Worm (Caenorhabditis elegans): ENCODE data around the gene csn-3.

The csn-3 gene

DNA sequence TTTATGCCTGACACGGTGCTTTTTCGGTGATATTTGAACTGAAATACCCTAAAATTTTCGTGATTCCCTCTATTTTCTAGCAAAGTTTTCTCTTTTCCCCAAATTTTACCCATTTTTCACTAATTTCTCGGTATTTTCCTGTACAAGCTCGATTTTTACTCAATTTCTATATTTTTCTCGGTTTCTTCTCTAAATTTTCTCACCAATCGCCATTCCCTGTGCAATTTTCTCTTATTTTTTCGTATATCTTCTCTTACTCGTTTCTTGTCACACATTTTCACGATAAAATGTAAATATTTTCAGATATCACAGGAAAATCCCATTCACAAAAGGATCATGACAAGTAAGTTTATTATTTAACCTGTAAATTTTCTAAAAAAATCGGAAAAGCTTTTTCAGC lies at the start of gene csn-3:
Gene csn-3 (plus strand): TSS at position 301 of the 400 bp plus-strand sequence.
- TF ChIP-seq him-1 (tag; optimal IDR thresholded peaks at IDR 0.05) (no peak), W03F9.2 (tag; optimal IDR thresholded peaks at IDR 0.05) (no peak), dao-5 (tag; optimal IDR thresholded peaks at IDR 0.05) (no peak)

DNA sequence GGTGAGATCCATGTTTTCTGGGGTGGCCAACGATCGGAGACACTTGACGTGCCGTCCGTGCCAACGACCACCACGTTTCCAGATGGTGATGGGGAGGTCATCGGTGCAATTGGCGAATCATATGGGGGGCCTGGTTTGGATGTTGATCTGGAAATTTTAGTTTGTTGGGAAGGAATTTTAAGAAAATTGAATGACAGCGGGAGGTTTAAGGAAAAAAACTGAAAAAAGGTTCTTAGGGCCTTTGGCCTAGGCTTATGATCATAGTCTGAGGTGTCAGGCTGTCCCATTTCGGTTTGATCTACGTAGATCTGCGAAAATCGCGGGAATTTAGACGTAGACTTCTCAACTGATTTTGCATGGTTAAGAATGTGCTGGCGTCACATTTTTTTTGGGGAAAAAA lies 46.7 kb upstream of the csn-3 start, which contains the start of gene col-99:
Gene col-99 (minus strand): TSS at position 101 of the 400 bp plus-strand sequence.
- TF ChIP-seq W03F9.2 (tag; optimal IDR thresholded peaks at IDR 0.05) (no peak), dao-5 (tag; optimal IDR thresholded peaks at IDR 0.05) (no peak), him-1 (tag; optimal IDR thresholded peaks at IDR 0.05) (no peak)

DNA sequence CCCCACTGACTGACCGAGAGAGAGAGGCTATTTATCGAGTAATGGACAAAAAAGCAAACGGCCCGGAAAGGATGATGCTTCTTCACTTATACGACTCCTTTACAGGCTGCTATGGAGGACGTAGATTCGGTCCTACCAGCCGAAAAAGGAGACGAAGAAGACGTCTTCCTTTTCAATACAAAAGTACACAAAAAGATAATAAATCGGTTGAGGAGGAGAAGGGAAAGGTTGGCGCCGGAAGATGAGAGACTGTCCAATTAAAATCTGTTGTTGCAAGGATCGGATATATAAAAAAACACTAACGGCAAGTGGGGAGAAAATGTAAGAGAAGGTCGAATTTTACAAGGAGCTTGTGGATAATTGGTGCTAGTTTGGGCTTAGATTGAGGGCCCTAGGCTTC lies 45.8 kb upstream of the csn-3 start:
- TF ChIP-seq dao-5 (tag; optimal IDR thresholded peaks at IDR 0.05) (no peak), him-1 (tag; optimal IDR thresholded peaks at IDR 0.05) (no peak), W03F9.2 (tag; optimal IDR thresholded peaks at IDR 0.05) (no peak)

DNA sequence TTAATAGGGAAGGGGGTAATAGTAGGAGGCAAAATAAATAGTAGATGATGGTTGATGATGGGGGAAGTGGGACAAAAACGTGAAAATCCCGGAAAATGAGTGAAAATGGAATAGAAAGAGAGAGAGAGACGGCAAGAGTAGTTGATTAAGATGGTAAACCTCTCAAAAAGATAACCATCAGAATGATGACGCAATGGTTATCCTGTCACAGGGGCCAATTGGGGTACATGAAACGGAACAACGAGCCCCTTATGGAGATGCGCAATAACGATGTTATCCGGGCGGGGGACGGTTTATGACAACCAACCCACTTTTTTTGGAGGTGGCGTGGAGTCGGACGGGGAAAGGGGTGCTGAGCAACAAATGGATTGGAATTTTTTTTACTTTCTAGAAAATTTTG lies 44.7 kb upstream of the csn-3 start:
- TF ChIP-seq dao-5 (tag; optimal IDR thresholded peaks at IDR 0.05) (no peak), him-1 (tag; optimal IDR thresholded peaks at IDR 0.05) (no peak), W03F9.2 (tag; optimal IDR thresholded peaks at IDR 0.05) (no peak)

DNA sequence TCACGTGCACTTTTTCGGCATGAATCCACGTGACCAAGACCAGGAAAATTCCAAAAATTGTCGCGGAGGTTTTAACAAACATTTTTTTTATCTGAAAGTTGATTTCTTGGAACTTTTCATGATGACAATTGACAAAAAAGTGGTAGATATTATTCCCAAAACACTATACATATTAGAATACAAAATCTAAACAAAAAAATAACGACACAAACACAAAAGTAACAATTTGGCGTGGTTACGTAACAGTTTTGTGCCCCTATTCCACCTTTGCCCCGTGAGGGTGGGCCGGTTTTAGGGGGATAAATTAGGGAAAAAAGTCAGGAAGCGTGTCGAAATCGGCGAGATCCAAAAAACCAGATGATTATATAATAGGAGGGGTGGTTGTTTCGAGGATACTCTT lies 36.7 kb upstream of the csn-3 start, which contains the start of gene gegf-1:
Gene gegf-1 (minus strand): TSS at position 101 of the 400 bp plus-strand sequence.
- TF ChIP-seq dao-5 (tag; optimal IDR thresholded peaks at IDR 0.05) (no peak), him-1 (tag; optimal IDR thresholded peaks at IDR 0.05) (no peak), W03F9.2 (tag; optimal IDR thresholded peaks at IDR 0.05) (no peak)

DNA sequence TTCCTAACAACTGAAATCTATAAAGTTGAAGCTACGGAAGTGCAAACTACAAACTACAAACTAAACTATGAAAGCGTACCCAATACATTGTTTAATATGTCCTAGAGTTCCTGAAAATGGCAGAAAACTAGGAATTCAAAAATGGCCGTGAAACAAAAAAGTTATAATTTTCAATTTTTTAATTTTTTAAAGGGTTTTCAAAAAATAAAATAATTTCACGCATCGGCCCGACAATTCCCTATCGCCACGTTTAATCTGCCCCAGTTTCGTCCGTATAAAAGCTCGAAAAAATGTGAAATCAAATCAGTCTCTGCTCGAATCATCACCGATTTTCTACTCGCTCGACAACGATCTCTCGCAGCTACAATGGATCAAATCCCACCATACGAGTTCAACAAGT lies 35.9 kb upstream of the csn-3 start, which contains the start of gene Y38C1AA.7:
Gene Y38C1AA.7 (plus strand): TSS at position 301 of the 400 bp plus-strand sequence.
- TF ChIP-seq W03F9.2 (tag; optimal IDR thresholded peaks at IDR 0.05) (no peak), dao-5 (tag; optimal IDR thresholded peaks at IDR 0.05) (no peak), him-1 (tag; optimal IDR thresholded peaks at IDR 0.05) (no peak)

DNA sequence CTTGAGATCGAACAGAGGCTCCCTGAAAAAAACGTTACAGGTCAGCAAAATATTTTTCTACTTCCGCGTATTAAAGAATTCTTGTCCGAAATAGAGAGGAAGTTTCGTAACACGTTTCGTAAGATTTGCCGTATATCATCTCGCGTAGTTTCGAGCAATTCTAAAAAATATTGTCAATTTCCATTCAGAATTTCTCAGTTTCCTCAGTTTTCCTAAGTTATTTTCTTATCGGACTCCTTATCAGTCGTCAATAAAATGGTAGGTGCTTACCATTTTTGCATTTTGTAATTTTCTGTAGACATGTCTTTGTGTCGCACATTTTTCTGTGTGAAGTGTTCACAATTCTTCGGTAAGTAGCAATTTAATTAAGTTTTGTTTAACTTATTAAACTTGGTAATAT lies 34.7 kb upstream of the csn-3 start, which contains the start of gene Y38C1AA.19:
Gene Y38C1AA.19 (plus strand): TSS at position 301 of the 400 bp plus-strand sequence.
- no peak for TF ChIP-seq him-1 (tag; optimal IDR thresholded peaks at IDR 0.05)
- no peak for TF ChIP-seq dao-5 (tag; optimal IDR thresholded peaks at IDR 0.05)
- TF ChIP-seq W03F9.2 (tag; optimal IDR thresholded peaks at IDR 0.05) = no peak

DNA sequence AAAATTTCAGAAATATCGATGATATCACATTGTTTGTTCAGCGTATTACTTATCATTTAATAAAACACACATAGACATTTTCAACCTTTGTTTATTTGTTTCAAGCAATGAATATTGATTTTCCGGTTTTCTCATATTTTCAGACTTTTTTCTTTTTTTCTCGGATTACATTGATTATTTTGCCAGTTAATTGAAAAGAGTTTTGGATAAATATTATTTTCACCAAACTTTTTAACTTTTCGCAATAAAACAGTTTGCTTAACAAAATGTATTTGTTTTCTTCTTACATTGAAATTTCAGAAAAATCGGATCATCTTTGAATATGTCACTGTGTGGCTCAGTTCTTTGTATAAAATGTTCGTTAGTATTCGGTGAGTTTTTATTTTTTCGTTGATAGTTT lies 32.0 kb upstream of the csn-3 start, which contains the start of gene Y38C1AA.6:
Gene Y38C1AA.6 (plus strand): TSS at position 301 of the 400 bp plus-strand sequence.
- TF ChIP-seq dao-5 (tag; optimal IDR thresholded peaks at IDR 0.05) (no peak), him-1 (tag; optimal IDR thresholded peaks at IDR 0.05) (no peak), W03F9.2 (tag; optimal IDR thresholded peaks at IDR 0.05) (no peak)

DNA sequence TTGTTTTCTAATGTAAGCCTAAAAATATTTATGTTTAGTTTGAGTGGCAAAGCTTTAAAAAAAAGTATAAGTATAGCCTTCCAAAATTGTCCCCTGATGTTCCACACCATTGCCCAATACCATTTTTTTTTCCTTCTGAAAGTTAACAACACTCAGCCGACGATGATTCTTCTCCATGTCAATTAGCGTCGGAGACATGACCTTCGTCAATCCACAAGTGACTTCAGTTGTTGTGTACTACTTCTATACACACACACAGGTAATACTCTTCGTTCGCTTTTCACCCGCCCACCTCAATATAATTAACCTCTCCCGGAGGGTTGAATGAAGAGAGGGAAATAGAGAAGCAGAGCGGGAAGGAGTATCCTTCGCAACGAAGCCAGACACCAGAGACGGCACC lies 29.8 kb upstream of the csn-3 start, which contains the start of gene cutl-24:
Gene cutl-24 (plus strand): TSS at position 301 of the 400 bp plus-strand sequence.
- no peak for TF ChIP-seq W03F9.2 (tag; optimal IDR thresholded peaks at IDR 0.05)
- TF ChIP-seq dao-5 (tag; optimal IDR thresholded peaks at IDR 0.05) = no peak

DNA sequence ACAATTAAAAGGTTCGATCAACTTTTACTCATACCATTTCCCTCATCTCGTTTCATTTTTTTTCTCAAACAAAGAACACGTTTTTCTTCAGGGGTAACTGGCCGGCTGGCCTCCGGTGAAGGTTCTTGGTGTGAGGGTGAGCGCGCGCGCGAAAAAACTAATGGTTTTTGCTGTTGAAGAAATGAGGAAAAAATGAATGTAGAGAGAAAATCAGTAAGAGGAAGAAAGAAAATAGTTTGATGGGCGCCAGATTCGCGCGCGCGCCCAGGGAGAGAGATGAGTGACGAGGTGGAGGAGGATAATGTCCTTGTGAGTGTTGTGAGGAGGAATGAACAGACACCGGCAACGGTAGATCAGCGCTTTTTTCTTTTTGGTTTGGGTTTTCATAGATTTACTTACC lies 23.5 kb upstream of the csn-3 start:
- no peak for TF ChIP-seq dao-5 (tag; optimal IDR thresholded peaks at IDR 0.05)
- TF ChIP-seq him-1 (tag; optimal IDR thresholded peaks at IDR 0.05) = no peak
- no peak for TF ChIP-seq W03F9.2 (tag; optimal IDR thresholded peaks at IDR 0.05)

DNA sequence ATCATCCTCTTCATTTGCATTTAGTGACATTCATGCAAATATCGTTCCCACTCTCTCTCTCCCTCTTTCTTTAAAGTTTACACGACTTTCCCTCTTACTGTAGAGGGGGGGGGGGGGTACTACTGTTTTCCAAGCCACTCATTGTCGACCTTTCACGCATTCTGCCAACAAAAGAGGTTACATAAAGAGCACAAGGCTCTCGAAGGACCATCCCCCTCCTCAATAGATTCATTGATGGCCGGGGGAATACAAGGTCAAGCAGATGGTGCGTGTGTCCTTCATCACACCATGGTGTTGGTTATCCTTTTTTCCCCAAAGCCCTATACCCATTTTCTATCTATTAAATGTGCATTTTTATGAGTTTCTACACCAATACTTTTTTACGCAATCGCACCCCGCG lies 21.6 kb upstream of the csn-3 start:
- no peak for TF ChIP-seq W03F9.2 (tag; optimal IDR thresholded peaks at IDR 0.05)
- TF ChIP-seq dao-5 (tag; optimal IDR thresholded peaks at IDR 0.05) = no peak
- no peak for TF ChIP-seq him-1 (tag; optimal IDR thresholded peaks at IDR 0.05)

DNA sequence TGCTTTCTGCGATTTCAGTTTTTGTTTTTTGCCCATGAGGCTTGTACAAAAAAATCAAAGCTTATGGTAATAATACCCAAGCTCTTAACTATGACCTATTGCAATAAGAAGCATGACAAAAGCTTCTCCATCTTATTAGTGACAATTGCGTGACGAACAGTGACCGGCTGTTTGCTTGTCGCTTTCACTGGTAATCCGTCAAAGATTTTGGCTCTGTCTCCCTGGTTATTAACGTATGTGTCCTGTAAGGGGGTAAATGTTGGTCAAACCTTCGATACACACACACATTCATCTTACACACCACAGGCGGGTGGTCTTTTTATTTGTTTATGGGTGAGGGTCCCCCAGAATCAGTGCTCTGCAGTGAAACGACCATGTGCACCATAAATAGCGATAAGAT lies 20.4 kb upstream of the csn-3 start:
- TF ChIP-seq dao-5 (tag; optimal IDR thresholded peaks at IDR 0.05) (no peak), W03F9.2 (tag; optimal IDR thresholded peaks at IDR 0.05) (no peak)

DNA sequence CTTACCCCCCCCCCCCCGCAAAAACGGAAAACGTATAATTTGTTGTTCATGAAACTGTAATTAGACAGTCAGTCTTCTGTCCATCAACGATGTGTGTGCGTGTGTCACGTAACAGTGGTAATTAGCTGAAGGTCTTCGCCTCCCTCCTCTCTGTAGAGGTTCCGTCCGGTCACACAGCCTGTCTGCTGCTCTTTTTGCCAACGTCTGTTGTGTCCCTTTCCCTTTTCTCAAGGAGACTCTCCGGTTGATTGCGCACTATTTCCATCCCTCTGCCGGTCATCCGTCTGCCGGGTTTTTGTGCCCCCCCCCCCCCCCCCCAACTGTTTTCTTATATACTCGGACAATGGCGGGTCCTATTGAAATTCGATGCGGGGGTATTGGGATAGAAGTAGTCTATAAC lies 18.8 kb upstream of the csn-3 start:
- TF ChIP-seq W03F9.2 (tag; optimal IDR thresholded peaks at IDR 0.05) = no peak
- no peak for TF ChIP-seq dao-5 (tag; optimal IDR thresholded peaks at IDR 0.05)
- no peak for TF ChIP-seq him-1 (tag; optimal IDR thresholded peaks at IDR 0.05)

DNA sequence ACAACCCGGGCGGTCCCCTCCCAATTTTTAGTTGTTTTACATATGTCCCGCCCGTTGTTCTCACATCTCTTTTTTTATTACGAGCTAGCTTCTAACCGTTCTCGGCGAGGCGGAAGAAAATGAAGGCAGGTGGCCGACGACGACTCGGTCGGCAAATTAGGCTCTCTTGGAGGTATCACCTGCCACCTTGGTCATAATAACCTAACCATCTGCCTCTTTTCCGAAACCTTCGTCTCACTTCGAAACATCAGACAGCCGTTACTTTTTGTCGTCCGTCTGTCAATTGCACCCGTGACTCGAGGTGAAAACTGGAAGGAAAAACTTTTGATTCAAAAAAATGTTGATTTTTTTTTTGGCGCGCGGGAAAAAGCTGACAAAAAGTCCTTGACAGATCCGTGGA lies 17.1 kb upstream of the csn-3 start:
- no peak for TF ChIP-seq him-1 (tag; optimal IDR thresholded peaks at IDR 0.05)
- no peak for TF ChIP-seq dao-5 (tag; optimal IDR thresholded peaks at IDR 0.05)
- TF ChIP-seq W03F9.2 (tag; optimal IDR thresholded peaks at IDR 0.05) = no peak

DNA sequence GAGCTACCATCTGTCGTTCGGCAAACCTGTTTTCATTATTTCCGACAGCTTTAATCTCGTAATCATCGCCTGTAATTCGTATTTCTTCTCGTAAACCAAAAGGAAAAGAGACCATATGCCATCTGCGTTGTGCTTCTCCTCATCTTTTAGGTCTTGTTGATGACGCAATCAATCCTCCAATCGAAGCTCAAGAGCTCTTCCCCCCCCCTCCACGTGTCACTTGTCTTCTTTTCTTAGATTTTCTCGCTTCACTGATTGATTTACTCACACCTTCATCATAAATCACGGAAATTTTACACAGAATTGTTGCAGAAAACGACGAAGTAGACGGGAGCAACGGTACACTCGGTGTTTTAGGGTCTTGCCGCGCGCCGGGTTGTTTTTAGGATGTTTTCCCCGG lies 15.8 kb upstream of the csn-3 start, which contains the start of gene tcl-2:
Gene tcl-2 (plus strand): TSS at position 388 of the 400 bp plus-strand sequence.
- no peak for TF ChIP-seq W03F9.2 (tag; optimal IDR thresholded peaks at IDR 0.05)
- TF ChIP-seq him-1 (tag; optimal IDR thresholded peaks at IDR 0.05) = no peak
- no peak for TF ChIP-seq dao-5 (tag; optimal IDR thresholded peaks at IDR 0.05)
